Worm (Caenorhabditis elegans) whole organism, midembryonic: Measurements from ENCODE around the gene C05C8.7.

ENCODE experiments used
- T22C8.4 ChIP-seq: fragments of 200-800 bp; sonication (Bioruptor generic); IDR thresholded peaks from 2 replicates; pipeline ENCODE4 v1.3.6; 2022; ENCODE audit warnings: missing genetic modification characterization, missing compliant biosample characterization
- cog-1 ChIP-seq: sonication (generic microtip); optimal IDR thresholded peaks from 2 replicates; lab custom pipeline; 2016; ENCODE audit warnings: missing genetic modification characterization, missing compliant biosample characterization
- flt-1 ChIP-seq: fragments of 200-800 bp; sonication (Bioruptor generic); IDR thresholded peaks from 2 replicates; pipeline ENCODE4 v1.3.6; 2022; ENCODE audit warnings: missing genetic modification characterization, missing compliant biosample characterization
- klf-2 ChIP-seq: fragments of 200-800 bp; sonication (Bioruptor generic); conservative IDR thresholded peaks from 2 replicates; pipeline ENCODE4 v1.3.6; 2022; ENCODE audit warnings: missing genetic modification reagents, missing genetic modification characterization, missing compliant biosample characterization
- med-1 ChIP-seq: sonication (generic microtip); optimal IDR thresholded peaks from 2 replicates; lab custom pipeline; 2017; ENCODE audit warnings: missing genetic modification characterization, mild to moderate bottlenecking, missing compliant biosample characterization, antibody characterized with exemption, missing genetic modification reagents; ENCODE audit not compliant: insufficient read depth

DNA sequence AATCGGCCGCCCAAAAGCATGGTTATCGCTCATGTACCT, 9.9 kb downstream of the C05C8.7 start, which contains the start of gene hpo-9:
- no peak for TF ChIP-seq med-1 (GFP tag; lab: Kevin White, UChicago)
- no peak for TF ChIP-seq flt-1
- no peak for TF ChIP-seq cog-1
- no peak for TF ChIP-seq klf-2
- no peak for TF ChIP-seq T22C8.4
